Worm (Caenorhabditis elegans): ENCODE measurements around the gene Y53G8AL.1.

ce11 chrIII:3240893-3241292, 8.0 kb downstream of the Y53G8AL.1 start:
- TF ChIP-seq ztf-4 (tag; optimal IDR thresholded peaks at IDR 0.05) (no peak), zag-1 (tag; optimal IDR thresholded peaks at IDR 0.05) (no peak), nhr-25 (tag; optimal IDR thresholded peaks at IDR 0.05) (no peak), ZK546.5 (tag; optimal IDR thresholded peaks at IDR 0.05) (no peak), lin-39 (tag; optimal IDR thresholded peaks at IDR 0.05) (no peak), mbf-1 (tag; optimal IDR thresholded peaks at IDR 0.05) (no peak), ztf-11 (tag; optimal IDR thresholded peaks at IDR 0.05) (no peak), lin-11 (tag; optimal IDR thresholded peaks at IDR 0.05) (no peak), alr-1 (tag; optimal IDR thresholded peaks at IDR 0.05) (no peak), nhr-237 (tag; optimal IDR thresholded peaks at IDR 0.05) (no peak), unc-39 (tag; optimal IDR thresholded peaks at IDR 0.05) (no peak), elt-3 (tag; optimal IDR thresholded peaks at IDR 0.05) (no peak), unc-55 (GFP tag; optimal IDR thresholded peaks at IDR 0.05) (no peak), fos-1 (tag; optimal IDR thresholded peaks at IDR 0.05) (no peak)

All from whole organism, L2 larva.